Fruit fly (Drosophila melanogaster): Measurements from ENCODE around the gene bbx.

bbx gene

dm6 chrX:21375595-21376047, 12.8 kb downstream of the bbx start (continued):
- no peak for TF ChIP-seq BtbVII (GFP tag; optimal IDR thresholded peaks at IDR 0.05)
- TF ChIP-seq Sin3A (optimal IDR thresholded peaks at IDR 0.05): no peak
- TF ChIP-seq CG13296 (GFP tag; optimal IDR thresholded peaks at IDR 0.05): peak; percentile 60
- no peak for TF ChIP-seq CG10543 (GFP tag; optimal IDR thresholded peaks at IDR 0.05)
- TF ChIP-seq gro (GFP tag; optimal IDR thresholded peaks at IDR 0.05): no peak
- peak; percentile 41 for TF ChIP-seq NfI (GFP tag; optimal IDR thresholded peaks at IDR 0.05)
- peak; percentile 43 for TF ChIP-seq CG18619 (GFP tag; optimal IDR thresholded peaks at IDR 0.05)
- TF ChIP-seq kah (GFP tag; optimal IDR thresholded peaks at IDR 0.05): no peak
- TF ChIP-seq lilli (GFP tag; optimal IDR thresholded peaks at IDR 0.05): peak; percentile 28
- no peak for TF ChIP-seq CG11247 (GFP tag; IDR thresholded peaks at IDR 0.05)
- TF ChIP-seq NFAT (GFP tag; IDR thresholded peaks at IDR 0.05): 0 out of 2 replicates have a peak, but pooled peaks have one; percentile 41
- TF ChIP-seq CG2875 (GFP tag; optimal IDR thresholded peaks at IDR 0.05): no peak
- TF ChIP-seq Lhr (GFP tag; optimal IDR thresholded peaks at IDR 0.05): no peak
- no peak for TF ChIP-seq oc (tag; optimal IDR thresholded peaks at IDR 0.05)
- TF ChIP-seq Eip74EF (GFP tag; optimal IDR thresholded peaks at IDR 0.05): peak in 1 of 2 experiments; percentile 8
- TF ChIP-seq CG3281 (GFP tag; optimal IDR thresholded peaks at IDR 0.05): peak; percentile 61
- TF ChIP-seq Gug (GFP tag; IDR thresholded peaks at IDR 0.05): peak; percentile 36; the same call in 1 of the 4 replicates
- TF ChIP-seq sens-2 (GFP tag; IDR thresholded peaks at IDR 0.05): no peak
- TF ChIP-seq HmgZ (tag; optimal IDR thresholded peaks at IDR 0.05): peak; percentile 10
- no peak for TF ChIP-seq ken (GFP tag; IDR thresholded peaks at IDR 0.05)
- no peak for TF ChIP-seq CG11560 (tag; IDR thresholded peaks at IDR 0.05)
- no peak for TF ChIP-seq CG1832 (GFP tag; optimal IDR thresholded peaks at IDR 0.05)
- peak; percentile 34 for TF ChIP-seq CG15514 (GFP tag; optimal IDR thresholded peaks at IDR 0.05)
- no peak for TF ChIP-seq CG8290 (GFP tag; optimal IDR thresholded peaks at IDR 0.05)
- TF ChIP-seq CG8290 (tag; optimal IDR thresholded peaks at IDR 0.05): no peak
- TF ChIP-seq esg (GFP tag; conservative IDR thresholded peaks at IDR 0.05): no peak
- no peak for TF ChIP-seq dmrt11E (tag; optimal IDR thresholded peaks at IDR 0.05)
- TF ChIP-seq fd3F (GFP tag; optimal IDR thresholded peaks at IDR 0.05): peak; percentile 1
- no peak for TF ChIP-seq sd (tag; optimal IDR thresholded peaks at IDR 0.05)
- TF ChIP-seq wek (GFP tag; optimal IDR thresholded peaks at IDR 0.05): no peak
- no peak for TF ChIP-seq hkb (optimal IDR thresholded peaks at IDR 0.05)
- TF ChIP-seq hkb (GFP tag; IDR thresholded peaks at IDR 0.05): 0 out of 2 replicates have a peak, but pooled peaks have one; percentile 7
- TF ChIP-seq zen (tag; optimal IDR thresholded peaks at IDR 0.05): no peak
- TF ChIP-seq abd-A (tag; optimal IDR thresholded peaks at IDR 0.05): no peak
- no peak for TF ChIP-seq CG8089 (GFP tag; optimal IDR thresholded peaks at IDR 0.05)
- peak; percentile 28 for TF ChIP-seq Xbp1 (GFP tag; optimal IDR thresholded peaks at IDR 0.05)
- no peak for TF ChIP-seq CG12219 (GFP tag; optimal IDR thresholded peaks at IDR 0.05)
- TF ChIP-seq Lim3 (GFP tag; IDR thresholded peaks at IDR 0.05): no peak
- TF ChIP-seq sob (GFP tag; IDR thresholded peaks at IDR 0.05): no peak
- peak; percentile 16 for TF ChIP-seq CG17829 (tag; optimal IDR thresholded peaks at IDR 0.05)
- no peak for TF ChIP-seq zf30C (GFP tag; optimal IDR thresholded peaks at IDR 0.05)
- TF ChIP-seq Drgx (GFP tag; IDR thresholded peaks at IDR 0.05): peak; percentile 36; the same call in 1 of the 2 replicates
- TF ChIP-seq CG31441 (GFP tag; IDR thresholded peaks at IDR 0.05): no peak; the same call in 1 of the 2 replicates
- TF ChIP-seq CG9817 (tag; optimal IDR thresholded peaks at IDR 0.05): peak; percentile 13
- TF ChIP-seq az2 (GFP tag; optimal IDR thresholded peaks at IDR 0.05): peak; percentile 14
- TF ChIP-seq grn (GFP tag; optimal IDR thresholded peaks at IDR 0.05): no peak
- no peak for TF ChIP-seq dimm (GFP tag; IDR thresholded peaks at IDR 0.05)
- TF ChIP-seq YL-1 (GFP tag; optimal IDR thresholded peaks at IDR 0.05): peak; percentile 8
- TF ChIP-seq hbn (GFP tag; IDR thresholded peaks at IDR 0.05; ENCODE audit: partially characterized antibody): no peak
- no peak for TF ChIP-seq sna (GFP tag; IDR thresholded peaks at IDR 0.05; ENCODE audit: partially characterized antibody)
- TF ChIP-seq CG12236 (GFP tag; optimal IDR thresholded peaks at IDR 0.05): no peak

Data from whole organism, embryonic.